Worm (Caenorhabditis elegans) whole organism, L4 larva: ENCODE results near the gene prx-5.

Source experiments
- F10B5.3 ChIP-seq: sonication (generic microtip); optimal IDR thresholded peaks from 2 replicates; lab custom pipeline; 2016; ENCODE audit warnings: mild to moderate bottlenecking, missing genetic modification characterization, missing compliant biosample characterization
- F26F4.8 ChIP-seq: fragments of 200-800 bp; sonication (Bioruptor generic); conservative IDR thresholded peaks from 2 replicates; pipeline ENCODE4 v1.3.6; 2022; ENCODE audit warnings: missing genetic modification characterization, missing compliant biosample characterization
- F44E2.7 ChIP-seq: fragments of 200-800 bp; sonication (Bioruptor generic); IDR thresholded peaks from 2 replicates; pipeline ENCODE4 v2.1.2; 2022; ENCODE audit warnings: missing genetic modification characterization, missing compliant biosample characterization
- R02D3.7 ChIP-seq: fragments of 150-350 bp; sonication (generic microtip); optimal IDR thresholded peaks from 3 replicates; lab custom pipeline; 2014; ENCODE audit warnings: missing biosample characterization, missing genetic modification characterization
- Y105C5A.15 ChIP-seq: fragments of 200-800 bp; sonication (Bioruptor generic); IDR thresholded peaks from 2 replicates; pipeline ENCODE4 v1.3.6; 2022; ENCODE audit warnings: missing genetic modification characterization, missing compliant biosample characterization
- Y75B8A.6 ChIP-seq: fragments of 200-800 bp; sonication (Bioruptor generic); IDR thresholded peaks from 2 replicates; pipeline ENCODE4 v1.3.6; 2022; ENCODE audit warnings: missing genetic modification reagents, missing genetic modification characterization, missing compliant biosample characterization
- ZK337.2 ChIP-seq: fragments of 200-800 bp; sonication (Bioruptor generic); IDR thresholded peaks from 2 replicates; pipeline ENCODE4 v1.3.6; 2022; ENCODE audit warnings: missing genetic modification reagents, missing genetic modification characterization, missing compliant biosample characterization
- aly-2 ChIP-seq: sonication (generic microtip); optimal IDR thresholded peaks from 2 replicates; lab custom pipeline; 2018; ENCODE audit warnings: missing biosample characterization, missing genetic modification characterization
- ceh-20 ChIP-seq: fragments of 200-800 bp; sonication (Bioruptor generic); IDR thresholded peaks from 2 replicates; pipeline ENCODE4 v1.3.6; 2022; ENCODE audit warnings: missing genetic modification reagents, missing genetic modification characterization, missing compliant biosample characterization
- ceh-44 ChIP-seq: fragments of 200-800 bp; sonication (Bioruptor generic); IDR thresholded peaks from 2 replicates; pipeline ENCODE4 v1.3.6; 2022; ENCODE audit warnings: missing genetic modification reagents, missing genetic modification characterization, missing compliant biosample characterization
- ceh-82 ChIP-seq: sonication (generic microtip); optimal IDR thresholded peaks from 2 replicates; lab custom pipeline; 2017; ENCODE audit warnings: missing biosample characterization, missing genetic modification characterization
- cey-2 ChIP-seq: sonication (generic microtip); optimal IDR thresholded peaks from 3 replicates; lab custom pipeline; 2017; ENCODE audit warnings: missing genetic modification characterization, mild to moderate bottlenecking, missing compliant biosample characterization, antibody characterized with exemption, borderline replicate concordance; ENCODE audit not compliant: insufficient read depth
- daf-16 ChIP-seq, 3 experiments: sonication (generic microtip); optimal IDR thresholded peaks; 2 replicates each; lab custom pipeline; 2016 to 2017; ENCODE audit warnings: missing genetic modification characterization in 3 of 3, missing genetic modification reagents in 3 of 3, mild to moderate bottlenecking in 2 of 3, missing compliant biosample characterization in 2 of 3, missing biosample characterization in 1 of 3, moderate library complexity in 1 of 3
- dmd-6 ChIP-seq: fragments of 200-800 bp; sonication (Bioruptor generic); IDR thresholded peaks from 2 replicates; pipeline ENCODE4 v1.3.6; 2022; ENCODE audit warnings: missing genetic modification reagents, missing genetic modification characterization, missing compliant biosample characterization
- dmd-9 ChIP-seq: fragments of 200-800 bp; sonication (Bioruptor generic); IDR thresholded peaks from 2 replicates; pipeline ENCODE4 v1.3.6; 2022; ENCODE audit warnings: missing genetic modification reagents, missing genetic modification characterization, missing compliant biosample characterization
- dpl-1 ChIP-seq: fragments of 150-350 bp; optimal IDR thresholded peaks from 2 replicates; lab custom pipeline; 2014; ENCODE audit warnings: missing biosample characterization, missing genetic modification reagents, missing genetic modification characterization
- duxl-1 ChIP-seq: sonication (generic microtip); optimal IDR thresholded peaks from 2 replicates; lab custom pipeline; 2016; ENCODE audit warnings: mild to moderate bottlenecking, missing genetic modification characterization, moderate library complexity, missing compliant biosample characterization; ENCODE audit not compliant: poor library complexity
- egl-27 ChIP-seq: sonication (generic microtip); optimal IDR thresholded peaks from 3 replicates; lab custom pipeline; 2017; ENCODE audit warnings: missing biosample characterization, missing genetic modification reagents, missing genetic modification characterization
- fkh-10 ChIP-seq: fragments of 150-350 bp; optimal IDR thresholded peaks from 2 replicates; lab custom pipeline; 2014; ENCODE audit warnings: missing biosample characterization, missing genetic modification reagents, missing genetic modification characterization
- gei-8 ChIP-seq: fragments of 200-800 bp; sonication (Bioruptor generic); optimal IDR thresholded peaks from 2 replicates; lab custom pipeline; 2018; ENCODE audit warnings: mild to moderate bottlenecking, missing genetic modification characterization, missing compliant biosample characterization
- hif-1 ChIP-seq, 2 experiments: sonication (generic microtip); optimal IDR thresholded peaks; 2 replicates each; lab custom pipeline; 2016 to 2017; ENCODE audit warnings: missing compliant biosample characterization in 2 of 2, missing genetic modification characterization in 2 of 2, missing genetic modification reagents in 2 of 2, missing genotype in 2 of 2, mild to moderate bottlenecking in 1 of 2
- hlh-11 ChIP-seq: fragments of 200-800 bp; sonication (Bioruptor generic); optimal IDR thresholded peaks from 2 replicates; lab custom pipeline; 2018; ENCODE audit warnings: mild to moderate bottlenecking, missing genetic modification characterization, missing compliant biosample characterization
- hmg-1.1 ChIP-seq: fragments of 200-800 bp; sonication (Bioruptor generic); IDR thresholded peaks from 2 replicates; pipeline ENCODE4 v1.3.6; 2022; ENCODE audit warnings: missing genetic modification reagents, missing genetic modification characterization, missing compliant biosample characterization
- jun-1 ChIP-seq: fragments of 150-350 bp; optimal IDR thresholded peaks from 2 replicates; lab custom pipeline; 2014; ENCODE audit warnings: missing biosample characterization, missing genetic modification reagents, missing genetic modification characterization
- lim-7 ChIP-seq: fragments of 200-800 bp; sonication (Bioruptor generic); IDR thresholded peaks from 2 replicates; pipeline ENCODE4 v1.3.6; 2022; ENCODE audit warnings: missing genetic modification characterization, missing compliant biosample characterization
- lin-15B ChIP-seq: fragments of 150-350 bp; sonication (generic microtip); optimal IDR thresholded peaks from 3 replicates; lab custom pipeline; 2014; ENCODE audit warnings: missing biosample characterization, missing genetic modification characterization
- lin-38 ChIP-seq: fragments of 200-800 bp; sonication (Bioruptor generic); IDR thresholded peaks from 2 replicates; pipeline ENCODE4 v1.3.6; 2022; ENCODE audit warnings: missing genetic modification reagents, missing genetic modification characterization, missing compliant biosample characterization
- lir-3 ChIP-seq: sonication (generic microtip); optimal IDR thresholded peaks from 2 replicates; lab custom pipeline; 2016; ENCODE audit warnings: mild to moderate bottlenecking, missing genetic modification characterization, missing compliant biosample characterization
- lsy-2 ChIP-seq, 2 experiments: fragments of 150-350 bp in 1 of 2; sonication (generic microtip) in 1 of 2; optimal IDR thresholded peaks; 2 replicates each; lab custom pipeline; 2014 to 2017; ENCODE audit warnings: missing biosample characterization in 2 of 2, missing genetic modification characterization in 2 of 2
- madf-5 ChIP-seq, 2 experiments: fragments of 200-800 bp; sonication (Bioruptor generic); IDR thresholded peaks; 2 replicates each; pipeline ENCODE4 v1.3.6; 2022; ENCODE audit warnings: missing compliant biosample characterization in 2 of 2, missing genetic modification characterization in 2 of 2
- madf-9 ChIP-seq: fragments of 200-800 bp; sonication (Bioruptor generic); conservative IDR thresholded peaks from 2 replicates; pipeline ENCODE4 v1.3.6; 2022; ENCODE audit warnings: missing genetic modification reagents, missing genetic modification characterization, missing compliant biosample characterization
- mxl-2 ChIP-seq: fragments of 200-800 bp; sonication (Bioruptor generic); conservative IDR thresholded peaks from 2 replicates; pipeline ENCODE4 v1.3.6; 2022; ENCODE audit warnings: missing genetic modification reagents, missing genetic modification characterization, missing compliant biosample characterization
- nhr-111 ChIP-seq: fragments of 200-800 bp; sonication (Bioruptor generic); optimal IDR thresholded peaks from 2 replicates; lab custom pipeline; 2018; ENCODE audit warnings: mild to moderate bottlenecking, missing genetic modification characterization, missing compliant biosample characterization
- nhr-25 ChIP-seq: sonication (generic microtip); optimal IDR thresholded peaks from 2 replicates; lab custom pipeline; 2017; ENCODE audit warnings: missing genetic modification characterization, mild to moderate bottlenecking, missing compliant biosample characterization, antibody characterized with exemption, moderate library complexity, borderline replicate concordance; ENCODE audit not compliant: insufficient read depth
- nhr-28 ChIP-seq: fragments of 150-350 bp; optimal IDR thresholded peaks from 2 replicates; lab custom pipeline; 2014; ENCODE audit warnings: missing biosample characterization, missing genetic modification characterization
- nhr-41 ChIP-seq: fragments of 200-800 bp; sonication (Bioruptor generic); IDR thresholded peaks from 2 replicates; pipeline ENCODE4 v1.3.6; 2022; ENCODE audit warnings: missing genetic modification reagents, missing genetic modification characterization, missing compliant biosample characterization
- nhr-76 ChIP-seq: fragments of 150-350 bp; optimal IDR thresholded peaks from 2 replicates; lab custom pipeline; 2014; ENCODE audit warnings: missing biosample characterization, missing genetic modification characterization
- nhr-77 ChIP-seq: fragments of 150-350 bp; optimal IDR thresholded peaks from 2 replicates; lab custom pipeline; 2014; ENCODE audit warnings: missing biosample characterization, missing genetic modification characterization
- pqm-1 ChIP-seq: sonication (generic microtip); optimal IDR thresholded peaks from 2 replicates; lab custom pipeline; 2017; ENCODE audit warnings: missing biosample characterization, missing genetic modification characterization
- sdz-12 ChIP-seq: fragments of 200-800 bp; sonication (Bioruptor generic); optimal IDR thresholded peaks from 2 replicates; lab custom pipeline; 2018; ENCODE audit warnings: mild to moderate bottlenecking, missing genetic modification characterization, missing compliant biosample characterization
- snpc-1.2 ChIP-seq: fragments of 200-800 bp; sonication (Bioruptor generic); IDR thresholded peaks from 2 replicates; pipeline ENCODE4 v1.3.6; 2022; ENCODE audit warnings: missing genetic modification reagents, missing genetic modification characterization, missing compliant biosample characterization
- snpc-4 ChIP-seq: fragments of 150-350 bp; optimal IDR thresholded peaks from 2 replicates; lab custom pipeline; 2014; ENCODE audit warnings: missing biosample characterization, missing genetic modification characterization
- spr-1 ChIP-seq: sonication (generic microtip); optimal IDR thresholded peaks from 2 replicates; lab custom pipeline; 2016; ENCODE audit warnings: mild to moderate bottlenecking, missing genetic modification characterization, missing compliant biosample characterization
- spr-3 ChIP-seq: fragments of 200-800 bp; sonication (Bioruptor generic); optimal IDR thresholded peaks from 2 replicates; lab custom pipeline; 2018; ENCODE audit warnings: mild to moderate bottlenecking, missing genetic modification characterization, missing compliant biosample characterization
- tag-97 ChIP-seq: fragments of 200-800 bp; sonication (Bioruptor generic); IDR thresholded peaks from 2 replicates; pipeline ENCODE4 v1.3.6; 2022; ENCODE audit warnings: missing genetic modification characterization, missing compliant biosample characterization
- unc-130 ChIP-seq: sonication (generic microtip); optimal IDR thresholded peaks from 2 replicates; lab custom pipeline; 2016; ENCODE audit warnings: missing genetic modification reagents, missing genetic modification characterization, missing compliant biosample characterization
- zfp-3 ChIP-seq: fragments of 200-800 bp; sonication (Bioruptor generic); conservative IDR thresholded peaks from 2 replicates; pipeline ENCODE4 v1.3.6; 2022; ENCODE audit warnings: missing genetic modification reagents, missing genetic modification characterization, missing compliant biosample characterization
- ztf-11 ChIP-seq: fragments of 150-350 bp; optimal IDR thresholded peaks from 2 replicates; lab custom pipeline; 2014; ENCODE audit warnings: missing biosample characterization, missing genetic modification characterization

Gene prx-5

DNA sequence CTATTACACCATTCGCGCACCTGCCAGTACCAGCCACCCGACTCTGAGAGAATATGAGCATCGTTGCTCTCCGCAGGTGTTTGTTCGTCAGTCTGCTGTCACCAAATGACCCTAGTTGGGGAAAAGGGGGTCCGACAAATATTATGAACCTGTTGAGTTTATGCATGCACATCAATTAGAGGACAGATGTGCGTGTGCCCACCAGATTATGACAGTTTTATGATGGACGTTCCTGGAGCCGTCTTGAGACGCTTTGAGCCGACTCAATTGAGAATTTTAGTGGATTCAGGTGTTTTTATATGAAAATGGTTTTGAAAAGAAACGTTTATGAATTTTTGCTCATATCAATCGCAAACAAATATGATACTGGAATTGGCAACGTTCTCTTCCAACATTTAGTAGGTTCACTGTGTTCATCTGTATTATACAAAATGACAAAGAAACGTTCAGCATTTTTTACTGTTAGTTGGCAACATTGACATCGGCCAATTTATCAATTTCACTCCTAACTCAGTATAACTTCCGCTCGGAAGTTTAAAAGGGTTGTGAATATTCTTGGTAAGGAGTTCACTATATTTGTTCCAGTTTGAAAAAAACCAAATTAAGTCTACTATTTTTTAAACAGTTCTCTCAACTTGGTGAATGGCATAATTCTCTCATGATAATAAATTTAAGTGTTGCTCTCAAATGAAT lies 42.8 kb downstream of the prx-5 start (continued):
- TF ChIP-seq Y105C5A.15 (GFP tag; lab: Robert Waterston, UW) = 0 out of 2 replicates have a peak, but pooled peaks have one; percentile 34
- no peak for TF ChIP-seq ceh-82 (tag; lab: Kevin White, UChicago)
- no peak for TF ChIP-seq spr-3 (GFP tag; lab: Kevin White, UChicago)
- TF ChIP-seq F26F4.8 (GFP tag; lab: Robert Waterston, UW) = no peak
- TF ChIP-seq nhr-25 (tag; lab: Kevin White, UChicago) = peak; percentile 67
- no peak for TF ChIP-seq pqm-1 (tag; lab: Kevin White, UChicago)
- no peak for TF ChIP-seq R02D3.7
- TF ChIP-seq cey-2 (tag; lab: Kevin White, UChicago) = no peak
- no peak; the same call in 1 of the 2 replicates for TF ChIP-seq madf-9 (GFP tag; lab: Robert Waterston, UW)
- TF ChIP-seq lin-38 (GFP tag; lab: Robert Waterston, UW) = peak; percentile 58; the same call in 1 of the 2 replicates
- no peak for TF ChIP-seq nhr-41
- peak; percentile 70 for TF ChIP-seq hlh-11
- peak; percentile 57 for TF ChIP-seq spr-1
- TF ChIP-seq ZK337.2 (GFP tag; lab: Robert Waterston, UW) = no peak
- peak; percentile 54; the same call in 1 of the 2 replicates for TF ChIP-seq F44E2.7 (GFP tag; lab: Robert Waterston, UW)
- no peak for TF ChIP-seq sdz-12 (GFP tag; lab: Kevin White, UChicago)
- peak; percentile 83 for TF ChIP-seq duxl-1 (tag; lab: Kevin White, UChicago)
- peak; percentile 78 for TF ChIP-seq nhr-77 (tag; lab: Kevin White, UChicago)
- TF ChIP-seq dpl-1 (GFP tag; lab: Kevin White, UChicago) = no peak
- peak; percentile 4 for TF ChIP-seq nhr-76 (tag; lab: Kevin White, UChicago)
- no peak for TF ChIP-seq lin-15B
- peak in 1 of 2 experiments; percentile 11 for TF ChIP-seq daf-16 (GFP tag; optimal IDR thresholded peaks at IDR 0.05; lab: Kevin White, UChicago)
- peak; percentile 74 for TF ChIP-seq daf-16 (tag; optimal IDR thresholded peaks at IDR 0.05; lab: Kevin White, UChicago)
- no peak for TF ChIP-seq fkh-10 (GFP tag; lab: Kevin White, UChicago)
- TF ChIP-seq hmg-1.1 (GFP tag; lab: Robert Waterston, UW) = peak; percentile 41
- TF ChIP-seq tag-97 (GFP tag; lab: Robert Waterston, UW) = no peak
- peak in 1 of 2 experiments; percentile 45 for TF ChIP-seq hif-1 (tag; optimal IDR thresholded peaks at IDR 0.05; lab: Kevin White, UChicago)
- no peak; the same call in 1 of the 2 replicates for TF ChIP-seq dmd-9 (GFP tag; lab: Robert Waterston, UW)
- peak; percentile 47 to 51 for TF ChIP-seq lsy-2 (tag; optimal IDR thresholded peaks at IDR 0.05; lab: Kevin White, UChicago)
- peak; percentile 41 for TF ChIP-seq nhr-111 (GFP tag; lab: Kevin White, UChicago)
- TF ChIP-seq ceh-44 (GFP tag; lab: Robert Waterston, UW) = no peak
- TF ChIP-seq aly-2 (tag; lab: Kevin White, UChicago) = no peak
- TF ChIP-seq lim-7 (GFP tag; lab: Robert Waterston, UW) = peak; percentile 60; the same call in 1 of the 2 replicates
- TF ChIP-seq zfp-3 = peak; percentile 96
- TF ChIP-seq ztf-11 (tag; lab: Kevin White, UChicago) = no peak
- no peak for TF ChIP-seq jun-1
- no peak for TF ChIP-seq snpc-4 (tag; lab: Kevin White, UChicago)
- peak; percentile 22 for TF ChIP-seq gei-8 (GFP tag; lab: Kevin White, UChicago)
- peak; percentile 66; the same call in 1 of the 2 replicates for TF ChIP-seq Y75B8A.6 (GFP tag; lab: Robert Waterston, UW)
- TF ChIP-seq dmd-6 (GFP tag; lab: Robert Waterston, UW) = peak; percentile 52
- no peak for TF ChIP-seq mxl-2 (GFP tag; lab: Robert Waterston, UW)
- TF ChIP-seq madf-5 (GFP tag; IDR thresholded peaks at IDR 0.05; lab: Robert Waterston, UW) = peak; percentile 8 to 61; a peak in 2 of 4 replicates
- TF ChIP-seq unc-130 (GFP tag; lab: Kevin White, UChicago) = no peak
- TF ChIP-seq ceh-20 (GFP tag; lab: Robert Waterston, UW) = peak; percentile 78; the same call in 1 of the 2 replicates
- peak; percentile 58; the same call in 1 of the 2 replicates for TF ChIP-seq snpc-1.2 (GFP tag; lab: Robert Waterston, UW)
- TF ChIP-seq F10B5.3 (tag; lab: Kevin White, UChicago) = no peak
- no peak for TF ChIP-seq lir-3 (tag; lab: Kevin White, UChicago)
- peak; percentile 15 for TF ChIP-seq nhr-28 (tag; lab: Kevin White, UChicago)
- no peak for TF ChIP-seq egl-27 (tag; lab: Kevin White, UChicago)
